Worm (Caenorhabditis elegans) whole organism, young adult: Measurements from ENCODE around the gene C02D5.2.
A peak's percentile ranks its signal among the peaks of the same experiment; 100 is the strongest.

ENCODE experiments used
- B0019.2 ChIP-seq: fragments of 200-800 bp; sonication (Bioruptor generic); conservative IDR thresholded peaks from 2 replicates; pipeline ENCODE4 v1.3.6; 2022; ENCODE audit warnings: missing genetic modification reagents, missing genetic modification characterization, missing compliant biosample characterization
- B0261.1 ChIP-seq: sonication (generic microtip); optimal IDR thresholded peaks from 2 replicates; lab custom pipeline; 2016; ENCODE audit warnings: mild to moderate bottlenecking, missing genetic modification characterization, moderate library complexity, missing compliant biosample characterization
- B0336.3 ChIP-seq: fragments of 200-800 bp; sonication (Bioruptor generic); IDR thresholded peaks from 2 replicates; pipeline ENCODE4 v1.3.6; 2022; ENCODE audit warnings: missing genetic modification characterization, missing compliant biosample characterization
- F33H1.4 ChIP-seq: fragments of 200-800 bp; sonication (Bioruptor generic); IDR thresholded peaks from 2 replicates; pipeline ENCODE4 v1.3.6; 2022; ENCODE audit warnings: missing genetic modification reagents, missing genetic modification characterization, missing compliant biosample characterization
- F37B4.10 ChIP-seq: fragments of 200-800 bp; sonication (Bioruptor generic); IDR thresholded peaks from 2 replicates; pipeline ENCODE4 v1.3.6; 2022; ENCODE audit warnings: missing genetic modification characterization, missing compliant biosample characterization
- F57A8.1 ChIP-seq: fragments of 200-800 bp; sonication (Bioruptor generic); optimal IDR thresholded peaks from 2 replicates; lab custom pipeline; 2018; ENCODE audit warnings: mild to moderate bottlenecking, missing genetic modification characterization, moderate library complexity, missing compliant biosample characterization
- Y67H2A.10 ChIP-seq: fragments of 200-800 bp; sonication (Bioruptor generic); conservative IDR thresholded peaks from 2 replicates; pipeline ENCODE4 v1.3.6; 2022; ENCODE audit warnings: missing genetic modification reagents, missing genetic modification characterization, missing compliant biosample characterization
- ZK185.1 ChIP-seq: sonication (generic microtip); optimal IDR thresholded peaks from 2 replicates; lab custom pipeline; 2016; ENCODE audit warnings: mild to moderate bottlenecking, missing genetic modification characterization, missing compliant biosample characterization; ENCODE audit not compliant: poor library complexity, severe bottlenecking
- atf-7 ChIP-seq: sonication (generic microtip); optimal IDR thresholded peaks from 2 replicates; lab custom pipeline; 2017; ENCODE audit warnings: mild to moderate bottlenecking, missing genetic modification characterization, missing compliant biosample characterization
- attf-5 ChIP-seq: fragments of 200-800 bp; sonication (Bioruptor generic); optimal IDR thresholded peaks from 2 replicates; lab custom pipeline; 2018; ENCODE audit warnings: mild to moderate bottlenecking, missing genetic modification characterization, missing compliant biosample characterization
- ceh-40 ChIP-seq: fragments of 200-800 bp; sonication (Bioruptor generic); IDR thresholded peaks from 2 replicates; pipeline ENCODE4 v1.3.6; 2022; ENCODE audit warnings: missing genetic modification characterization, missing compliant biosample characterization
- ceh-58 ChIP-seq: fragments of 200-800 bp; sonication (Bioruptor generic); IDR thresholded peaks from 2 replicates; pipeline ENCODE4 v1.3.6; 2022; ENCODE audit warnings: missing genetic modification characterization, missing compliant biosample characterization
- ceh-91 ChIP-seq: fragments of 200-800 bp; sonication (Bioruptor generic); IDR thresholded peaks from 2 replicates; pipeline ENCODE4 v1.3.6; 2022; ENCODE audit warnings: missing genetic modification reagents, missing genetic modification characterization, missing compliant biosample characterization
- chd-7 ChIP-seq: sonication (generic microtip); optimal IDR thresholded peaks from 2 replicates; lab custom pipeline; 2016; ENCODE audit warnings: mild to moderate bottlenecking, missing genetic modification characterization, moderate library complexity, missing compliant biosample characterization
- die-1 ChIP-seq: sonication (generic microtip); optimal IDR thresholded peaks from 2 replicates; lab custom pipeline; 2016; ENCODE audit warnings: missing genotype, mild to moderate bottlenecking, missing genetic modification characterization, missing compliant biosample characterization
- efl-1 ChIP-seq: fragments of 150-350 bp; optimal IDR thresholded peaks from 2 replicates; lab custom pipeline; 2014; ENCODE audit warnings: missing biosample characterization, missing genetic modification reagents, missing genetic modification characterization
- egl-18 ChIP-seq: fragments of 200-800 bp; sonication (Bioruptor generic); IDR thresholded peaks from 2 replicates; pipeline ENCODE4 v1.3.6; 2022; ENCODE audit warnings: missing genetic modification reagents, missing genetic modification characterization, missing compliant biosample characterization
- egrh-3 ChIP-seq: fragments of 200-800 bp; sonication (Bioruptor generic); IDR thresholded peaks from 2 replicates; pipeline ENCODE4 v1.3.6; 2022; ENCODE audit warnings: missing genetic modification reagents, missing genetic modification characterization, missing compliant biosample characterization
- fkh-3 ChIP-seq: sonication (generic microtip); optimal IDR thresholded peaks from 2 replicates; lab custom pipeline; 2016; ENCODE audit warnings: mild to moderate bottlenecking, missing genetic modification characterization, missing compliant biosample characterization
- hlh-12 ChIP-seq: sonication (generic microtip); optimal IDR thresholded peaks from 2 replicates; lab custom pipeline; 2016; ENCODE audit warnings: missing genetic modification characterization, missing compliant biosample characterization
- hmg-1.2 ChIP-seq: fragments of 200-800 bp; sonication (Bioruptor generic); IDR thresholded peaks from 2 replicates; pipeline ENCODE4 v1.3.6; 2022; ENCODE audit warnings: missing genetic modification reagents, missing genetic modification characterization, missing compliant biosample characterization
- hsf-1 ChIP-seq: fragments of 200-800 bp; sonication (Bioruptor generic); IDR thresholded peaks from 2 replicates; pipeline ENCODE4 v1.3.6; 2022; ENCODE audit warnings: missing genetic modification reagents, missing genetic modification characterization, missing compliant biosample characterization
- lin-35 ChIP-seq, 3 experiments: fragments of 150-350 bp in 2 of 3; sonication (generic microtip) in 1 of 3; optimal IDR thresholded peaks; 2 replicates each; lab custom pipeline; 2014 to 2018; ENCODE audit warnings: missing biosample characterization in 3 of 3, missing genetic modification characterization in 3 of 3, missing genetic modification reagents in 3 of 3
- lir-1 ChIP-seq: fragments of 200-800 bp; sonication (Bioruptor generic); conservative IDR thresholded peaks from 2 replicates; pipeline ENCODE4 v1.3.6; 2022; ENCODE audit warnings: missing genetic modification reagents, missing genetic modification characterization, missing compliant biosample characterization
- mel-28 ChIP-seq: sonication (generic microtip); optimal IDR thresholded peaks from 2 replicates; lab custom pipeline; 2016; ENCODE audit warnings: borderline replicate concordance, mild to moderate bottlenecking, missing genetic modification characterization, missing compliant biosample characterization
- mes-4 ChIP-seq: sonication (generic microtip); optimal IDR thresholded peaks from 2 replicates; lab custom pipeline; 2016; ENCODE audit warnings: missing genotype, missing genetic modification characterization, missing compliant biosample characterization
- nfyb-1 ChIP-seq: fragments of 200-800 bp; sonication (Bioruptor generic); IDR thresholded peaks from 2 replicates; pipeline ENCODE4 v1.3.6; 2022; ENCODE audit warnings: missing genetic modification reagents, missing genetic modification characterization, missing compliant biosample characterization
- nhr-27 ChIP-seq: fragments of 200-800 bp; sonication (Bioruptor generic); optimal IDR thresholded peaks from 2 replicates; lab custom pipeline; 2018; ENCODE audit warnings: mild to moderate bottlenecking, missing genetic modification characterization, moderate library complexity, missing compliant biosample characterization
- nhr-80 ChIP-seq: sonication (generic microtip); optimal IDR thresholded peaks from 2 replicates; lab custom pipeline; 2016; ENCODE audit warnings: missing genetic modification characterization, missing compliant biosample characterization
- pha-4 ChIP-seq: fragments of 150-350 bp; sonication (generic microtip); optimal IDR thresholded peaks from 2 replicates; lab custom pipeline; 2014; ENCODE audit warnings: missing biosample characterization, missing genetic modification reagents, missing genetic modification characterization
- sea-2 ChIP-seq: fragments of 200-800 bp; sonication (Bioruptor generic); IDR thresholded peaks from 2 replicates; pipeline ENCODE4 v1.3.6; 2022; ENCODE audit warnings: missing genetic modification characterization, missing compliant biosample characterization
- snpc-1.3 ChIP-seq: sonication (generic microtip); optimal IDR thresholded peaks from 2 replicates; lab custom pipeline; 2017; ENCODE audit warnings: missing genetic modification characterization, mild to moderate bottlenecking, missing compliant biosample characterization, antibody characterized with exemption, moderate library complexity, missing genotype, missing genetic modification reagents; ENCODE audit not compliant: insufficient read depth
- snpc-4 ChIP-seq, 5 experiments: fragments of 150-350 bp in 1 of 5; sonication (generic microtip) in 4 of 5; optimal IDR thresholded peaks; 2 replicates each; lab custom pipeline; 2014 to 2018; ENCODE audit warnings: missing genetic modification characterization in 5 of 5, missing biosample characterization in 3 of 5, antibody characterized with exemption in 2 of 5, mild to moderate bottlenecking in 2 of 5, missing compliant biosample characterization in 2 of 5, missing genotype in 2 of 5, moderate library complexity in 2 of 5, missing genetic modification reagents in 1 of 5
- sptf-2 ChIP-seq: fragments of 200-800 bp; sonication (Bioruptor generic); optimal IDR thresholded peaks from 2 replicates; lab custom pipeline; 2018; ENCODE audit warnings: mild to moderate bottlenecking, missing genetic modification characterization, missing compliant biosample characterization
- unc-130 ChIP-seq: sonication (generic microtip); optimal IDR thresholded peaks from 2 replicates; lab custom pipeline; 2016; ENCODE audit warnings: missing genetic modification reagents, missing genetic modification characterization, missing compliant biosample characterization
- xnd-1 ChIP-seq: sonication (generic microtip); optimal IDR thresholded peaks from 2 replicates; lab custom pipeline; 2016; ENCODE audit warnings: missing genotype, missing genetic modification reagents, missing genetic modification characterization, missing compliant biosample characterization
- zfh-2 ChIP-seq: fragments of 200-800 bp; sonication (Bioruptor generic); conservative IDR thresholded peaks from 2 replicates; pipeline ENCODE4 v1.3.6; 2022; ENCODE audit warnings: missing genetic modification reagents, missing genetic modification characterization, missing compliant biosample characterization
- ztf-18 ChIP-seq: sonication (generic microtip); optimal IDR thresholded peaks from 2 replicates; lab custom pipeline; 2016; ENCODE audit warnings: missing genotype, mild to moderate bottlenecking, missing genetic modification characterization, missing compliant biosample characterization
- ztf-3 ChIP-seq: fragments of 200-800 bp; sonication (Bioruptor generic); optimal IDR thresholded peaks from 2 replicates; lab custom pipeline; 2018; ENCODE audit warnings: mild to moderate bottlenecking, missing genetic modification characterization, missing compliant biosample characterization

Gene C02D5.2

ce11 chrIII:8545515-8545914 lies 11.6 kb upstream of the C02D5.2 start, which contains the start of gene ZC21.6 (continued):
- TF ChIP-seq snpc-4 (GFP tag; optimal IDR thresholded peaks at IDR 0.05; lab: Kevin White, UChicago): no peak
- no peak for TF ChIP-seq snpc-4 (tag; optimal IDR thresholded peaks at IDR 0.05; lab: Kevin White, UChicago)

ce11 chrIII:8551705-8552104 lies 5.4 kb upstream of the C02D5.2 start:
- no peak for TF ChIP-seq hlh-12
- TF ChIP-seq egl-18 (GFP tag; lab: Robert Waterston, UW): no peak
- TF ChIP-seq B0261.1 (tag; lab: Kevin White, UChicago): no peak
- TF ChIP-seq F37B4.10 (GFP tag; lab: Robert Waterston, UW): no peak
- TF ChIP-seq sptf-2 (GFP tag; lab: Kevin White, UChicago): no peak
- no peak for TF ChIP-seq hsf-1 (GFP tag; lab: Robert Waterston, UW)
- no peak for TF ChIP-seq fkh-3 (tag; lab: Kevin White, UChicago)
- TF ChIP-seq nhr-27: no peak
- no peak for TF ChIP-seq Y67H2A.10 (GFP tag; lab: Robert Waterston, UW)

ce11 chrIII:8552125-8552524 lies 5.0 kb upstream of the C02D5.2 start, which contains the start of gene C02D5.4:
Gene C02D5.4, plus strand, starts transcription at chrIII:8552165.
- peak; percentile 28 for TF ChIP-seq efl-1 (GFP tag; lab: Kevin White, UChicago)
- TF ChIP-seq unc-130: no peak
- no peak for TF ChIP-seq B0336.3 (GFP tag; lab: Robert Waterston, UW)
- no peak for TF ChIP-seq xnd-1
- no peak for TF ChIP-seq F33H1.4 (GFP tag; lab: Robert Waterston, UW)
- no peak for TF ChIP-seq hmg-1.2
- TF ChIP-seq fkh-3 (tag; lab: Kevin White, UChicago): no peak
- no peak for TF ChIP-seq ceh-58 (GFP tag; lab: Robert Waterston, UW)
- TF ChIP-seq sea-2 (GFP tag; lab: Robert Waterston, UW): no peak
- TF ChIP-seq B0019.2: no peak
- TF ChIP-seq nhr-80 (tag; lab: Kevin White, UChicago): peak; percentile 9
- TF ChIP-seq die-1 (tag; lab: Kevin White, UChicago): no peak
- TF ChIP-seq snpc-1.3 (tag; lab: Kevin White, UChicago): no peak
- no peak for TF ChIP-seq nfyb-1 (GFP tag; lab: Robert Waterston, UW)

ce11 chrIII:8554472-8554871 lies 2.7 kb upstream of the C02D5.2 start, which contains the start of gene gsto-2:
Gene gsto-2, plus strand, starts transcription at chrIII:8554772.
- TF ChIP-seq ztf-18: no peak
- no peak for TF ChIP-seq B0336.3 (GFP tag; lab: Robert Waterston, UW)
- no peak for TF ChIP-seq snpc-1.3 (tag; lab: Kevin White, UChicago)
- TF ChIP-seq ZK185.1 (tag; lab: Kevin White, UChicago): no peak
- no peak for TF ChIP-seq lir-1 (GFP tag; lab: Robert Waterston, UW)
- no peak for TF ChIP-seq atf-7
- no peak for TF ChIP-seq F37B4.10 (GFP tag; lab: Robert Waterston, UW)
- TF ChIP-seq chd-7 (tag; lab: Kevin White, UChicago): no peak
- TF ChIP-seq mel-28 (tag; lab: Kevin White, UChicago): no peak
- no peak for TF ChIP-seq attf-5 (GFP tag; lab: Kevin White, UChicago)
- TF ChIP-seq nhr-80 (tag; lab: Kevin White, UChicago): no peak

- TF ChIP-seq ceh-91 (no peak), sea-2 (GFP tag; lab: Robert Waterston, UW) (no peak), zfh-2 (GFP tag; lab: Robert Waterston, UW) (no peak), ztf-3 (GFP tag; lab: Kevin White, UChicago) (no peak), pha-4 (tag; lab: Kevin White, UChicago) (no peak), F37B4.10 (GFP tag; lab: Robert Waterston, UW) (no peak), lin-35 (GFP tag; optimal IDR thresholded peaks at IDR 0.05; lab: Kevin White, UChicago) (no peak), F57A8.1 (GFP tag; lab: Kevin White, UChicago) (no peak), egrh-3 (GFP tag; lab: Robert Waterston, UW) (no peak), hsf-1 (GFP tag; lab: Robert Waterston, UW) (no peak), chd-7 (tag; lab: Kevin White, UChicago) (no peak), mes-4 (tag; lab: Kevin White, UChicago) (no peak), ceh-40 (GFP tag; lab: Robert Waterston, UW) (no peak)
These were observed 1.5 kb upstream of the C02D5.2 start for ce11 chrIII:8555682-8556081.
